Fruit fly (Drosophila melanogaster) whole organism, embryonic: ENCODE data around the gene Polr2G.

Experiments used
- ATbp ChIP-seq: fragments of 200-800 bp; sonication (Bioruptor generic); optimal IDR thresholded peaks from 2 replicates; lab custom pipeline; 2017; ENCODE audit warnings: missing biosample characterization, mild to moderate bottlenecking, missing genetic modification characterization, missing genetic modification reagents
- Atf3 ChIP-seq: fragments of 200-800 bp; sonication (Bioruptor generic); optimal IDR thresholded peaks from 3 replicates; lab custom pipeline; 2016; ENCODE audit warnings: missing biosample characterization, missing genetic modification characterization
- CG11560 ChIP-seq: fragments of 200-800 bp; sonication (Bioruptor generic); IDR thresholded peaks from 3 replicates; pipeline ENCODE4 v1.3.6; 2022; ENCODE audit warnings: missing biosample characterization, missing genetic modification characterization
- CG12391 ChIP-seq: fragments of 200-800 bp; sonication (Bioruptor generic); optimal IDR thresholded peaks from 3 replicates; lab custom pipeline; 2018; ENCODE audit warnings: missing biosample characterization, mild to moderate bottlenecking, missing genetic modification characterization, moderate library complexity
- CG13296 ChIP-seq: fragments of 200-800 bp; sonication (Bioruptor generic); optimal IDR thresholded peaks from 3 replicates; lab custom pipeline; 2018; ENCODE audit warnings: missing biosample characterization, mild to moderate bottlenecking, missing genetic modification characterization
- CG13424 ChIP-seq: fragments of 200-800 bp; sonication (Bioruptor generic); optimal IDR thresholded peaks from 2 replicates; lab custom pipeline; 2019; ENCODE audit warnings: missing biosample characterization, mild to moderate bottlenecking, missing genetic modification characterization, moderate library complexity
- CG14965 ChIP-seq: fragments of 200-800 bp; sonication (Bioruptor generic); optimal IDR thresholded peaks from 2 replicates; lab custom pipeline; 2016; ENCODE audit warnings: missing biosample characterization, missing genetic modification characterization, borderline replicate concordance
- CG15514 ChIP-seq: fragments of 200-800 bp; sonication (Bioruptor generic); optimal IDR thresholded peaks from 3 replicates; lab custom pipeline; 2017; ENCODE audit warnings: missing biosample characterization, missing genetic modification characterization, mild to moderate bottlenecking, moderate library complexity, missing genetic modification reagents
- CG17802 ChIP-seq: fragments of 200-800 bp; sonication (Bioruptor generic); optimal IDR thresholded peaks from 2 replicates; lab custom pipeline; 2018; ENCODE audit warnings: missing biosample characterization, mild to moderate bottlenecking, missing genetic modification characterization, moderate library complexity
- CG17829 ChIP-seq: fragments of 200-800 bp; optimal IDR thresholded peaks from 2 replicates; lab custom pipeline; 2019; ENCODE audit warnings: missing biosample characterization, mild to moderate bottlenecking, missing genetic modification characterization, moderate library complexity
- CG2129 ChIP-seq: fragments of 200-800 bp; sonication (Bioruptor generic); IDR thresholded peaks from 2 replicates; pipeline ENCODE4 v1.3.6; 2022; ENCODE audit warnings: missing biosample characterization, missing genetic modification characterization; ENCODE audit not compliant: partially characterized antibody
- CG3847 ChIP-seq: fragments of 200-800 bp; sonication (Bioruptor generic); IDR thresholded peaks from 2 replicates; pipeline ENCODE4 v1.3.6; 2022; ENCODE audit warnings: missing biosample characterization, missing genetic modification characterization
- CG4328 ChIP-seq: fragments of 200-800 bp; sonication (Bioruptor generic); optimal IDR thresholded peaks from 3 replicates; lab custom pipeline; 2017; ENCODE audit warnings: missing biosample characterization, missing genetic modification reagents, missing genetic modification characterization
- CG5180 ChIP-seq: fragments of 200-800 bp; sonication (Bioruptor generic); optimal IDR thresholded peaks from 3 replicates; lab custom pipeline; 2017; ENCODE audit warnings: missing biosample characterization, missing genetic modification characterization, mild to moderate bottlenecking, moderate library complexity, missing genetic modification reagents
- CG5245 ChIP-seq: fragments of 200-800 bp; sonication (Bioruptor generic); optimal IDR thresholded peaks from 3 replicates; lab custom pipeline; 2016; ENCODE audit warnings: missing biosample characterization, missing genetic modification characterization
- CG5953 ChIP-seq: fragments of 200-800 bp; sonication (Bioruptor generic); IDR thresholded peaks from 2 replicates; pipeline ENCODE4 v1.3.6; 2022; ENCODE audit warnings: missing biosample characterization, missing genetic modification characterization
- CG6683 ChIP-seq: fragments of 200-800 bp; sonication (Bioruptor generic); optimal IDR thresholded peaks from 2 replicates; lab custom pipeline; 2017; ENCODE audit warnings: missing biosample characterization, mild to moderate bottlenecking, missing genetic modification characterization, missing genetic modification reagents
- CG6854 ChIP-seq: fragments of 200-800 bp; sonication (Bioruptor generic); optimal IDR thresholded peaks from 3 replicates; lab custom pipeline; 2017; ENCODE audit warnings: missing biosample characterization, mild to moderate bottlenecking, missing genetic modification characterization
- Camta ChIP-seq: fragments of 200-800 bp; sonication (Bioruptor generic); optimal IDR thresholded peaks from 2 replicates; lab custom pipeline; 2016; ENCODE audit warnings: missing biosample characterization, missing genetic modification characterization
- D ChIP-seq, 2 experiments: fragments of 200-800 bp in 1 of 2; fragments of >200 bp in 1 of 2; sonication (Bioruptor generic) in 1 of 2; optimal IDR thresholded peaks; 2 replicates in 1 of 2; 3 replicates in 1 of 2; lab custom pipeline; 2017; ENCODE audit warnings: mild to moderate bottlenecking in 1 of 2, missing biosample characterization in 1 of 2, missing genetic modification characterization in 1 of 2, missing genetic modification reagents in 1 of 2
- E2f1 ChIP-seq: fragments of 200-800 bp; sonication (Bioruptor generic); IDR thresholded peaks from 2 replicates; pipeline ENCODE4 v1.3.6; 2022; ENCODE audit warnings: missing biosample characterization, missing genetic modification characterization
- Hsf ChIP-seq: fragments of 200-800 bp; sonication (Bioruptor generic); optimal IDR thresholded peaks from 3 replicates; lab custom pipeline; 2016; ENCODE audit warnings: missing biosample characterization, missing genetic modification characterization
- Meics ChIP-seq: fragments of 200-800 bp; sonication (Bioruptor generic); optimal IDR thresholded peaks from 2 replicates; lab custom pipeline; 2017; ENCODE audit warnings: missing biosample characterization, mild to moderate bottlenecking, missing genetic modification characterization
- Oaz ChIP-seq: fragments of 200-800 bp; sonication (Bioruptor generic); IDR thresholded peaks from 2 replicates; pipeline ENCODE4 v1.3.6; 2022; ENCODE audit warnings: missing biosample characterization, missing genetic modification characterization
- Stat92E ChIP-seq, 3 experiments: fragments of >200 bp in 2 of 3; fragments of 200-800 bp in 1 of 3; sonication (Bioruptor generic) in 1 of 3; optimal IDR thresholded peaks; 2 replicates each; lab custom pipeline; 2017 to 2019; ENCODE audit warnings: missing biosample characterization in 3 of 3, missing genetic modification characterization in 3 of 3, mild to moderate bottlenecking in 1 of 3, moderate library complexity in 1 of 3
- amos ChIP-seq: fragments of 200-800 bp; sonication (Bioruptor generic); IDR thresholded peaks from 2 replicates; pipeline ENCODE4 v1.3.6; 2022; ENCODE audit warnings: missing biosample characterization, missing genetic modification characterization; ENCODE audit not compliant: partially characterized antibody
- ato ChIP-seq: fragments of 200-800 bp; sonication (Bioruptor generic); IDR thresholded peaks from 2 replicates; pipeline ENCODE4 v1.3.6; 2022; ENCODE audit warnings: missing biosample characterization, missing genetic modification characterization; ENCODE audit not compliant: partially characterized antibody
- bcd ChIP-seq: fragments of 200-800 bp; sonication (Bioruptor generic); optimal IDR thresholded peaks from 2 replicates; lab custom pipeline; 2017; ENCODE audit warnings: missing biosample characterization, mild to moderate bottlenecking, missing genetic modification characterization
- cas ChIP-seq: fragments of 200-800 bp; sonication (Bioruptor generic); IDR thresholded peaks from 2 replicates; pipeline ENCODE4 v1.3.6; 2022; ENCODE audit warnings: missing biosample characterization, missing genetic modification characterization
- caup ChIP-seq: fragments of 200-800 bp; sonication (Bioruptor generic); optimal IDR thresholded peaks from 3 replicates; lab custom pipeline; 2017; ENCODE audit warnings: missing biosample characterization, mild to moderate bottlenecking, missing genetic modification characterization, moderate library complexity; ENCODE audit not compliant: severe bottlenecking
- corto ChIP-seq: fragments of 200-800 bp; sonication (Bioruptor generic); optimal IDR thresholded peaks from 2 replicates; lab custom pipeline; 2016; ENCODE audit warnings: missing biosample characterization, mild to moderate bottlenecking, missing genetic modification characterization, moderate library complexity
- crc ChIP-seq: fragments of 200-800 bp; sonication (Bioruptor generic); optimal IDR thresholded peaks from 2 replicates; lab custom pipeline; 2016; ENCODE audit warnings: missing biosample characterization, missing genetic modification characterization
- dimm ChIP-seq: fragments of 200-800 bp; sonication (Bioruptor generic); IDR thresholded peaks from 2 replicates; pipeline ENCODE4 v1.3.6; 2022; ENCODE audit warnings: missing biosample characterization, missing genetic modification characterization
- ems ChIP-seq: fragments of 200-800 bp; sonication (Bioruptor generic); optimal IDR thresholded peaks from 3 replicates; lab custom pipeline; 2016; ENCODE audit warnings: missing biosample characterization, missing genetic modification characterization
- en ChIP-seq: fragments of 200-800 bp; sonication (Bioruptor generic); optimal IDR thresholded peaks from 2 replicates; lab custom pipeline; 2016; ENCODE audit warnings: missing biosample characterization, missing genetic modification characterization
- fd96Cb ChIP-seq: fragments of 200-800 bp; sonication (Bioruptor generic); optimal IDR thresholded peaks from 2 replicates; lab custom pipeline; 2018; ENCODE audit warnings: missing biosample characterization, mild to moderate bottlenecking, missing genetic modification characterization, moderate library complexity
- ftz-f1 ChIP-seq: fragments of 200-800 bp; sonication (Bioruptor generic); optimal IDR thresholded peaks from 2 replicates; lab custom pipeline; 2016; ENCODE audit warnings: missing biosample characterization, missing genetic modification characterization
- hb ChIP-seq: fragments of 200-800 bp; sonication (Bioruptor generic); IDR thresholded peaks from 3 replicates; pipeline ENCODE4 v1.3.6; 2022; ENCODE audit warnings: missing biosample characterization, missing genetic modification characterization; ENCODE audit not compliant: partially characterized antibody
- insv ChIP-seq, 2 experiments: fragments of 200-800 bp; sonication (Bioruptor generic); optimal IDR thresholded peaks; 3 replicates each; lab custom pipeline; 2016 to 2018; ENCODE audit warnings: missing biosample characterization in 2 of 2, missing genetic modification characterization in 2 of 2
- onecut ChIP-seq: fragments of 200-800 bp; sonication (Bioruptor generic); IDR thresholded peaks from 2 replicates; pipeline ENCODE4 v1.3.6; 2022; ENCODE audit warnings: missing biosample characterization, missing genetic modification characterization
- p53 ChIP-seq: fragments of 200-800 bp; sonication (Bioruptor generic); optimal IDR thresholded peaks from 2 replicates; lab custom pipeline; 2016; ENCODE audit warnings: missing biosample characterization, missing genetic modification characterization
- peb ChIP-seq: fragments of 200-800 bp; sonication (Bioruptor generic); IDR thresholded peaks from 2 replicates; pipeline ENCODE4 v1.3.6; 2022; ENCODE audit warnings: missing biosample characterization, missing genetic modification characterization
- pum ChIP-seq: fragments of 200-800 bp; sonication (Bioruptor generic); optimal IDR thresholded peaks from 2 replicates; lab custom pipeline; 2016; ENCODE audit warnings: missing biosample characterization, missing genetic modification characterization
- slp2 ChIP-seq: fragments of 200-800 bp; sonication (Bioruptor generic); optimal IDR thresholded peaks from 2 replicates; lab custom pipeline; 2016; ENCODE audit warnings: missing biosample characterization, missing genetic modification characterization
- twi ChIP-seq: fragments of 200-800 bp; optimal IDR thresholded peaks from 2 replicates; lab custom pipeline; 2019; ENCODE audit warnings: missing biosample characterization, mild to moderate bottlenecking, missing genetic modification characterization, moderate library complexity
- vfl ChIP-seq: fragments of 200-800 bp; sonication (Bioruptor generic); optimal IDR thresholded peaks from 2 replicates; lab custom pipeline; 2016; ENCODE audit warnings: missing biosample characterization, missing genetic modification characterization

The Polr2G gene

DNA sequence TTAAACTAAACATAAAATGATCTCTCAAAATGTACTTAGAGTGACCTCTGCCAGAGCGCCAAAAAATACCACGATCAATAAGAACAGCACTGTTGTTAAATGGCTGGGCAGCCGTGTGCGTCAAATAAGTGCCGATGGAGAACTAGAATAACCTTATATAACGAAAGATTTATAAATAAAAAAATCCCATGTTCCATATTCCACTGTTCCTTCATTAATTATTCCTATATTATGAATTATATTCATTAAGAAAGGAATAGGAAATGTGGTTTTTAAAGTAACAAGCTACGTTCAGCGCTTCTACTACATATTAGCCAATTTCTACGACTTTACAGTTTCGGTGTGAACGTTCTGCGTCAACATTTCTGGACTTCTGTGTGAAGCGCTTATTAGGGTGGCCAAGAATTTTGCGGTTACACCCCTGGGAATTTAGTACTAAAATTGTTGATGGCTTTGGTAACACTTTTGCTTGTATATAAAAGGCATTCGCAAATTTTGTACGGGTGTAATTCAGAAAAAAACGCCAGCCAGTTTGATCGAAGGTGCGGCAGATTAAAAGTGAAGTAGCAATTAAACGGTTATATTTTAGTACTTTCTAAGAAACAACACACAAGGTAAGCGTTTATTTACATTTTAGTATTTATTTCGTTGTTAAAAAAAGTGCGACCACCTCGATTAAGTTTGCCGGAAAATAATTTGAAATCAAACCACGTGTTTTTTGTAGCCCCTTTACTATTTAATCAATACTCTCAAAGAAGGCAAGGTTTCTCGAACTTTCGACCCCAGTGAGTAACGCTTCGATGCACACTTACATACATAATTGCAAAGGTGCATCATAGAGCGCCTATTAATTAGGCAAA lies 19.4 kb upstream of the Polr2G start, which contains the start of the genes tefu and Hsc70-4 (continued):
- TF ChIP-seq CG3847 (GFP tag; lab: Robert Waterston, UW) (peak; percentile 88), CG14965 (GFP tag; lab: Kevin White, UChicago) (no peak), en (GFP tag; lab: Kevin White, UChicago) (no peak), dimm (peak; percentile 32; the same call in 1 of the 2 replicates), onecut (GFP tag; lab: Robert Waterston, UW) (peak; percentile 85), CG2129 (no peak), CG6854 (GFP tag; lab: Kevin White, UChicago) (no peak), p53 (peak; percentile 1), CG13424 (peak; percentile 73), Camta (GFP tag; lab: Kevin White, UChicago) (peak; percentile 61), CG12391 (tag; lab: Kevin White, UChicago) (peak; percentile 86), vfl (peak; percentile 71), pum (GFP tag; lab: Kevin White, UChicago) (peak; percentile 69), cas (GFP tag; lab: Robert Waterston, UW) (no peak; the same call in 1 of the 2 replicates), ato (0 out of 2 replicates have a peak, but pooled peaks have one; percentile 17), peb (peak; percentile 49; the same call in 1 of the 2 replicates), Stat92E (GFP tag; optimal IDR thresholded peaks at IDR 0.05; lab: Kevin White, UChicago) (peak in 1 of 3 experiments; percentile 37), caup (GFP tag; lab: Kevin White, UChicago) (peak; percentile 38), CG15514 (GFP tag; lab: Kevin White, UChicago) (peak; percentile 74), Hsf (peak; percentile 78), CG6683 (GFP tag; lab: Kevin White, UChicago) (no peak), bcd (GFP tag; lab: Kevin White, UChicago) (peak; percentile 85), Meics (GFP tag; lab: Kevin White, UChicago) (peak; percentile 80), E2f1 (peak; percentile 70), fd96Cb (tag; lab: Kevin White, UChicago) (peak; percentile 80), CG13296 (GFP tag; lab: Kevin White, UChicago) (peak; percentile 58), CG4328 (GFP tag; lab: Kevin White, UChicago) (no peak), CG17802 (peak; percentile 97), slp2 (GFP tag; lab: Kevin White, UChicago) (peak; percentile 62), corto (GFP tag; lab: Kevin White, UChicago) (no peak), ems (GFP tag; lab: Kevin White, UChicago) (peak; percentile 79), CG11560 (peak; percentile 27; the same call in 1 of the 3 replicates), Oaz (GFP tag; lab: Robert Waterston, UW) (peak; percentile 60; the same call in 1 of the 2 replicates), ftz-f1 (GFP tag; lab: Kevin White, UChicago) (no peak), amos (peak; percentile 51; the same call in 1 of the 2 replicates), CG5180 (GFP tag; lab: Kevin White, UChicago) (no peak), hb (GFP tag; lab: Robert Waterston, UW) (no peak), insv (GFP tag; optimal IDR thresholded peaks at IDR 0.05; lab: Kevin White, UChicago) (peak in 1 of 2 experiments; percentile 30), CG5953 (GFP tag; lab: Robert Waterston, UW) (0 out of 2 replicates have a peak, but pooled peaks have one; percentile 34), CG17829 (tag; lab: Kevin White, UChicago) (peak; percentile 73), CG5245 (GFP tag; lab: Kevin White, UChicago) (peak; percentile 46), crc (GFP tag; lab: Kevin White, UChicago) (peak; percentile 8), ATbp (GFP tag; lab: Kevin White, UChicago) (peak; percentile 31), D (optimal IDR thresholded peaks at IDR 0.05; lab: Kevin White, UChicago) (no peak), D (GFP tag; optimal IDR thresholded peaks at IDR 0.05; lab: Kevin White, UChicago) (peak; percentile 34), Atf3 (peak; percentile 71), twi (tag; lab: Kevin White, UChicago) (peak; percentile 61)
